Worm (Caenorhabditis elegans) whole organism, L1 larva: ENCODE results near the gene F10E7.2.

ENCODE experiments used
- ama-1 ChIP-seq: fragments of 150-350 bp; optimal IDR thresholded peaks from 2 replicates; lab custom pipeline; 2014
- blmp-1 ChIP-seq: fragments of 150-350 bp; optimal IDR thresholded peaks from 2 replicates; lab custom pipeline; 2014; ENCODE audit warnings: missing biosample characterization, missing genetic modification characterization
- efl-1 ChIP-seq, 4 experiments: fragments of 150-350 bp; optimal IDR thresholded peaks in 3 of 4; peaks in 1 of 4; 1 replicate in 1 of 4; 2 replicates in 3 of 4; lab custom pipeline; 2014; ENCODE audit warnings: missing biosample characterization in 2 of 4, missing genetic modification characterization in 2 of 4, missing genetic modification reagents in 2 of 4
- egl-27 ChIP-seq, 2 experiments: fragments of 150-350 bp in 1 of 2; sonication (generic microtip); optimal IDR thresholded peaks; 3 replicates each; lab custom pipeline; 2017 to 2018; ENCODE audit warnings: missing biosample characterization in 2 of 2, missing genetic modification characterization in 2 of 2, missing genetic modification reagents in 2 of 2
- fkh-10 ChIP-seq: sonication (generic microtip); optimal IDR thresholded peaks from 2 replicates; lab custom pipeline; 2017; ENCODE audit warnings: missing biosample characterization, missing genetic modification reagents, missing genetic modification characterization
- fos-1 ChIP-seq: fragments of 150-350 bp; optimal IDR thresholded peaks from 2 replicates; lab custom pipeline; 2014; ENCODE audit warnings: missing biosample characterization, missing genetic modification characterization
- lin-15B ChIP-seq: fragments of 150-350 bp; sonication (generic microtip); optimal IDR thresholded peaks from 3 replicates; lab custom pipeline; 2014; ENCODE audit warnings: missing biosample characterization, missing genetic modification characterization
- lin-35 ChIP-seq, 2 experiments: fragments of 150-350 bp; optimal IDR thresholded peaks; 2 replicates each; lab custom pipeline; 2014; ENCODE audit warnings: missing biosample characterization in 2 of 2, missing genetic modification characterization in 2 of 2, missing genetic modification reagents in 2 of 2
- lin-39 ChIP-seq: fragments of 150-350 bp; optimal IDR thresholded peaks from 2 replicates; lab custom pipeline; 2014; ENCODE audit warnings: missing biosample characterization, missing genetic modification reagents, missing genetic modification characterization
- lsy-2 ChIP-seq, 2 experiments: fragments of 150-350 bp; optimal IDR thresholded peaks; 2 replicates each; lab custom pipeline; 2014; ENCODE audit warnings: missing biosample characterization in 2 of 2, missing genetic modification characterization in 2 of 2
- mab-9 ChIP-seq: fragments of 200-800 bp; sonication (Bioruptor generic); IDR thresholded peaks from 2 replicates; pipeline ENCODE4 v1.3.6; 2022; ENCODE audit warnings: missing genetic modification reagents, missing genetic modification characterization, missing compliant biosample characterization
- unc-30 ChIP-seq: sonication (generic microtip); optimal IDR thresholded peaks from 2 replicates; lab custom pipeline; 2017; ENCODE audit warnings: missing biosample characterization, missing genetic modification characterization
- zag-1 ChIP-seq: fragments of 150-350 bp; optimal IDR thresholded peaks from 2 replicates; lab custom pipeline; 2014; ENCODE audit warnings: missing biosample characterization, missing genetic modification characterization
- ztf-11 ChIP-seq, 2 experiments: sonication (generic microtip); optimal IDR thresholded peaks; 2 replicates each; lab custom pipeline; 2016 to 2017; ENCODE audit warnings: missing genetic modification characterization in 2 of 2, missing biosample characterization in 1 of 2, missing compliant biosample characterization in 1 of 2

DNA sequence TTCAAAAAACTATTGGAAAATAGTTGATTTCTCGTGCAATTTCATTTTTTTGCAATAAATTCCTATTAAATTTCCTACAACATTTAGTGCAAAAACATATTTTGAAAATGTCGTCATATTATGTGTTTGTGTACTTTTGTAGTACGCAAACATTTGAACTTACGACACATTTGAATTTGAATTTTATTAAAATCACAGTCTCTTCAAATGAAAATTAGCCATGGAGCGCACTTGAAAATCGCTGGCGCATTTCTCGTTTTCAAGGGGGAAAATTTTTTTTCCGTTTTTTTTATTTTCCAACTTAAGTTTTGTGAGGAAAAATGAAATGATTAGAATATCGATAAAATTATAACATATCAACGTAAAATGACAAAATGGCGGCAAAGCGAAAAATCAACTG, 25.5 kb downstream of the F10E7.2 start:
- no peak for TF ChIP-seq fos-1 (tag; lab: Kevin White, UChicago)
- no peak for TF ChIP-seq blmp-1
- no peak for TF ChIP-seq fkh-10 (GFP tag; lab: Kevin White, UChicago)
- TF ChIP-seq lsy-2 (tag; optimal IDR thresholded peaks at IDR 0.05; lab: Kevin White, UChicago) = peak; percentile 75 to 86
- TF ChIP-seq unc-30 (tag; lab: Kevin White, UChicago) = no peak
- no peak for TF ChIP-seq lin-39 (tag; lab: Kevin White, UChicago)
- TF ChIP-seq egl-27 (tag; optimal IDR thresholded peaks at IDR 0.05; lab: Kevin White, UChicago) = no peak
- TF ChIP-seq lin-15B = peak; percentile 5
- TF ChIP-seq efl-1 (optimal IDR thresholded peaks at IDR 0.05; lab: Kevin White, UChicago) = peak; percentile 74 to 93
- peak; percentile 75 to 93 for TF ChIP-seq efl-1 (GFP tag; optimal IDR thresholded peaks at IDR 0.05 in 1 of 2; lab: Kevin White, UChicago)
- TF ChIP-seq ama-1 (lab: Kevin White, UChicago) = no peak
- no peak for TF ChIP-seq ztf-11 (tag; optimal IDR thresholded peaks at IDR 0.05; lab: Kevin White, UChicago)
- no peak for TF ChIP-seq zag-1 (tag; lab: Kevin White, UChicago)
- TF ChIP-seq lin-35 (GFP tag; optimal IDR thresholded peaks at IDR 0.05; lab: Kevin White, UChicago) = peak in 1 of 2 experiments; percentile 82
- no peak for TF ChIP-seq mab-9 (GFP tag; lab: Robert Waterston, UW)
